Fruit fly (Drosophila melanogaster): ENCODE data around the gene Tie.

DNA sequence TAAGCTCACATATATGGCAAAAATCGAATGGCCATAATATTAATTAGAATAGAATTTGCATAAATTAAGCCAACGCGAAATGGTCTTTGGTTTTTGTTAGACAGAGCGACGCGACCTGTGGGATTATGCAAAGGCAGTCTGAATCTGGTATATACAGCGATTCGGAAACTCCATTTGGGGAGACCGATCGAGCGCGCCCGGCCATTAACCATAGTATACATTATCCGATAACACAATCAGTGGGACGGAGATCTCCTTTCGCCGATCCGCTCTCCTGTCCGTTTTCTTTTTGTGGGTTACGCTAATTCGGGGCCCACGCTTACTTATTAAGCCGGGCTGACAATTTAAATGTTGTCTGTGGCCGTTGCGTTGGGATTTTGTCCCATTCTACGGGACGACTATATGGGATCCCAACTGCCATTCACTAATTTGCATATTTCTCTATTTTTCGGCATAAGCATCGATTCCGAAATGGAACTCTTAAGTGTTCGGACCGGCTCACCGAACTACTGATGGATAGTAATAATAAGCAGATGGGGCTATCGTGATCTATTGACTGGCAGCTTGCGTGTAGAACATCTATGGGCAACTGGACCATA, 54.2 kb downstream of the Tie start:
- TF ChIP-seq CG13204 (GFP tag; optimal IDR thresholded peaks at IDR 0.05) (no peak), EcR (GFP tag; optimal IDR thresholded peaks at IDR 0.05) (no peak), rn (GFP tag; IDR thresholded peaks at IDR 0.05) (no peak), CG34367 (tag; optimal IDR thresholded peaks at IDR 0.05) (no peak), D1 (tag; optimal IDR thresholded peaks at IDR 0.05) (no peak), Pif1B (GFP tag; optimal IDR thresholded peaks at IDR 0.05) (no peak), CG10348 (GFP tag; IDR thresholded peaks at IDR 0.05) (no peak), Ets98B (GFP tag; IDR thresholded peaks at IDR 0.05) (no peak), CG4496 (GFP tag; IDR thresholded peaks at IDR 0.05) (no peak), CG32121 (GFP tag; IDR thresholded peaks at IDR 0.05) (no peak)

All from whole organism, pupa.